Fruit fly (Drosophila melanogaster): ENCODE data around the gene CG3655.

Gene CG3655

dm6 chrX:1134053-1135005 is at the start of gene CG3655:
Gene CG3655, minus strand, starts transcription at chrX:1134896.
- TF ChIP-seq Dll (optimal IDR thresholded peaks at IDR 0.05) (peak; percentile 19), usp (GFP tag; optimal IDR thresholded peaks at IDR 0.05) (no peak), EcR (GFP tag; optimal IDR thresholded peaks at IDR 0.05) (no peak)

dm6 chrX:1184478-1184877 is 49.8 kb upstream of the CG3655 start, which contains the start of gene CG14626:
Gene CG14626, plus strand, starts transcription at chrX:1184778.
- TF ChIP-seq CG8478 (optimal IDR thresholded peaks at IDR 0.05): no peak
- no peak for TF ChIP-seq EcR (GFP tag; optimal IDR thresholded peaks at IDR 0.05)
- TF ChIP-seq usp (GFP tag; optimal IDR thresholded peaks at IDR 0.05): no peak
- no peak for TF ChIP-seq psq (optimal IDR thresholded peaks at IDR 0.05)
- no peak for TF ChIP-seq Dll (optimal IDR thresholded peaks at IDR 0.05)
- TF ChIP-seq pan (optimal IDR thresholded peaks at IDR 0.05): no peak

- TF ChIP-seq EcR (GFP tag; optimal IDR thresholded peaks at IDR 0.05) (no peak), usp (GFP tag; optimal IDR thresholded peaks at IDR 0.05) (no peak), pan (optimal IDR thresholded peaks at IDR 0.05) (no peak), CG8478 (optimal IDR thresholded peaks at IDR 0.05) (no peak), psq (optimal IDR thresholded peaks at IDR 0.05) (no peak), Dll (optimal IDR thresholded peaks at IDR 0.05) (no peak)
Measured at dm6 chrX:1183742-1184141, 49.0 kb upstream of the CG3655 start.

dm6 chrX:1181320-1181719 is 46.6 kb upstream of the CG3655 start, which contains the start of gene CG14627:
Gene CG14627, plus strand, starts transcription at chrX:1181620.
- TF ChIP-seq psq (optimal IDR thresholded peaks at IDR 0.05): no peak
- TF ChIP-seq pan (optimal IDR thresholded peaks at IDR 0.05): no peak
- no peak for TF ChIP-seq CG8478 (optimal IDR thresholded peaks at IDR 0.05)
- TF ChIP-seq usp (GFP tag; optimal IDR thresholded peaks at IDR 0.05): no peak
- no peak for TF ChIP-seq Dll (optimal IDR thresholded peaks at IDR 0.05)
- no peak for TF ChIP-seq EcR (GFP tag; optimal IDR thresholded peaks at IDR 0.05)

dm6 chrX:1180865-1181264 is 46.2 kb upstream of the CG3655 start:
- TF ChIP-seq CG8478 (optimal IDR thresholded peaks at IDR 0.05) (no peak), Dll (optimal IDR thresholded peaks at IDR 0.05) (no peak), usp (GFP tag; optimal IDR thresholded peaks at IDR 0.05) (no peak), pan (optimal IDR thresholded peaks at IDR 0.05) (no peak), psq (optimal IDR thresholded peaks at IDR 0.05) (no peak), EcR (GFP tag; optimal IDR thresholded peaks at IDR 0.05) (no peak)

dm6 chrX:1179865-1180264 is 45.2 kb upstream of the CG3655 start, which contains the start of gene CG11379:
Gene CG11379, plus strand, starts transcription at chrX:1180165.
- TF ChIP-seq pan (optimal IDR thresholded peaks at IDR 0.05) (no peak), CG8478 (optimal IDR thresholded peaks at IDR 0.05) (no peak), Dll (optimal IDR thresholded peaks at IDR 0.05) (no peak), usp (GFP tag; optimal IDR thresholded peaks at IDR 0.05) (no peak), psq (optimal IDR thresholded peaks at IDR 0.05) (no peak), EcR (GFP tag; optimal IDR thresholded peaks at IDR 0.05) (no peak)

- no peak for TF ChIP-seq usp (GFP tag; optimal IDR thresholded peaks at IDR 0.05)
- no peak for TF ChIP-seq CG8478 (optimal IDR thresholded peaks at IDR 0.05)
- TF ChIP-seq psq (optimal IDR thresholded peaks at IDR 0.05): no peak
- TF ChIP-seq EcR (GFP tag; optimal IDR thresholded peaks at IDR 0.05): no peak
- no peak for TF ChIP-seq Dll (optimal IDR thresholded peaks at IDR 0.05)
- no peak for TF ChIP-seq pan (optimal IDR thresholded peaks at IDR 0.05)
Measured at dm6 chrX:1175993-1176392, 41.3 kb upstream of the CG3655 start, which contains the start of gene CG11384. Gene CG11384, minus strand, starts transcription at chrX:1176035.

- no peak for TF ChIP-seq psq (optimal IDR thresholded peaks at IDR 0.05)
- TF ChIP-seq EcR (GFP tag; optimal IDR thresholded peaks at IDR 0.05): no peak
- TF ChIP-seq pan (optimal IDR thresholded peaks at IDR 0.05): no peak
- TF ChIP-seq CG8478 (optimal IDR thresholded peaks at IDR 0.05): no peak
- no peak for TF ChIP-seq Dll (optimal IDR thresholded peaks at IDR 0.05)
- no peak for TF ChIP-seq usp (GFP tag; optimal IDR thresholded peaks at IDR 0.05)
Measured at dm6 chrX:1173564-1173963, 38.9 kb upstream of the CG3655 start.

dm6 chrX:1172756-1173422 is 38.2 kb upstream of the CG3655 start:
- TF ChIP-seq Dll (optimal IDR thresholded peaks at IDR 0.05) (no peak), usp (GFP tag; optimal IDR thresholded peaks at IDR 0.05) (no peak), EcR (GFP tag; optimal IDR thresholded peaks at IDR 0.05) (no peak)

- TF ChIP-seq pan (optimal IDR thresholded peaks at IDR 0.05) (no peak), EcR (GFP tag; optimal IDR thresholded peaks at IDR 0.05) (no peak), usp (GFP tag; optimal IDR thresholded peaks at IDR 0.05) (no peak), CG8478 (optimal IDR thresholded peaks at IDR 0.05) (no peak), psq (optimal IDR thresholded peaks at IDR 0.05) (no peak), Dll (optimal IDR thresholded peaks at IDR 0.05) (no peak)
Measured at dm6 chrX:1171018-1171417, 36.3 kb upstream of the CG3655 start.

- TF ChIP-seq EcR (GFP tag; optimal IDR thresholded peaks at IDR 0.05) (no peak), CG8478 (optimal IDR thresholded peaks at IDR 0.05) (no peak), Dll (optimal IDR thresholded peaks at IDR 0.05) (no peak), usp (GFP tag; optimal IDR thresholded peaks at IDR 0.05) (no peak)
Measured at dm6 chrX:1170117-1170878, 35.6 kb upstream of the CG3655 start, which contains the start of gene CG11378. Gene CG11378, plus strand, starts transcription at chrX:1170828.

Data from whole organism.